Fruit fly (Drosophila melanogaster): ENCODE measurements around the gene CG17127.

- TF ChIP-seq ttk (optimal IDR thresholded peaks at IDR 0.05) (no peak), Sin3A (optimal IDR thresholded peaks at IDR 0.05) (no peak), h (optimal IDR thresholded peaks at IDR 0.05) (no peak)
Observed at dm6 chr2L:10760422-10761166, 10.1 kb upstream of the CG17127 start, which contains the start of gene CG6495.

Measured in Kc167 (cell line).